Fruit fly (Drosophila melanogaster) whole organism, embryonic: Measurements from ENCODE around the gene CG7058.

Experiments used
- Blimp-1 ChIP-seq: fragments of 200-800 bp; sonication (Bioruptor generic); optimal IDR thresholded peaks from 3 replicates; lab custom pipeline; 2018; ENCODE audit warnings: missing biosample characterization, missing genetic modification characterization, mild to moderate bottlenecking, moderate library complexity, missing genetic modification reagents
- BtbVII ChIP-seq: fragments of 200-800 bp; sonication (Bioruptor generic); optimal IDR thresholded peaks from 3 replicates; lab custom pipeline; 2017; ENCODE audit warnings: missing biosample characterization, mild to moderate bottlenecking, missing genetic modification characterization
- CG10267 ChIP-seq: fragments of 200-800 bp; sonication (Bioruptor generic); optimal IDR thresholded peaks from 2 replicates; lab custom pipeline; 2018; ENCODE audit warnings: missing biosample characterization, mild to moderate bottlenecking, missing genetic modification characterization, moderate library complexity
- CG10431 ChIP-seq: fragments of 200-800 bp; sonication (Bioruptor generic); optimal IDR thresholded peaks from 3 replicates; lab custom pipeline; 2018; ENCODE audit warnings: missing biosample characterization, mild to moderate bottlenecking, missing genetic modification characterization
- CG10462 ChIP-seq: fragments of 200-800 bp; sonication (Bioruptor generic); optimal IDR thresholded peaks from 2 replicates; lab custom pipeline; 2016; ENCODE audit warnings: missing biosample characterization, missing genetic modification characterization
- CG10959 ChIP-seq: fragments of 200-800 bp; sonication (Bioruptor generic); IDR thresholded peaks from 2 replicates; pipeline ENCODE4 v1.3.6; 2022; ENCODE audit warnings: missing biosample characterization, missing genetic modification characterization
- CG12155 ChIP-seq: fragments of 200-800 bp; sonication (Bioruptor generic); optimal IDR thresholded peaks from 3 replicates; lab custom pipeline; 2016; ENCODE audit warnings: missing biosample characterization, missing genetic modification characterization
- CG12942 ChIP-seq: fragments of 200-800 bp; sonication (Bioruptor generic); optimal IDR thresholded peaks from 3 replicates; lab custom pipeline; 2016; ENCODE audit warnings: missing biosample characterization, missing genetic modification characterization
- CG14965 ChIP-seq: fragments of 200-800 bp; sonication (Bioruptor generic); optimal IDR thresholded peaks from 2 replicates; lab custom pipeline; 2016; ENCODE audit warnings: missing biosample characterization, missing genetic modification characterization, borderline replicate concordance
- CG1529 ChIP-seq: fragments of 200-800 bp; sonication (Bioruptor generic); optimal IDR thresholded peaks from 3 replicates; lab custom pipeline; 2018; ENCODE audit warnings: missing biosample characterization, missing genetic modification characterization
- CG15479 ChIP-seq: fragments of 200-800 bp; sonication (Bioruptor generic); optimal IDR thresholded peaks from 3 replicates; lab custom pipeline; 2019; ENCODE audit warnings: missing biosample characterization, mild to moderate bottlenecking, missing genetic modification characterization, moderate library complexity
- CG1603 ChIP-seq: fragments of 200-800 bp; sonication (Bioruptor generic); optimal IDR thresholded peaks from 2 replicates; lab custom pipeline; 2019; ENCODE audit warnings: missing biosample characterization, mild to moderate bottlenecking, missing genetic modification characterization, moderate library complexity
- CG17359 ChIP-seq: fragments of 200-800 bp; sonication (Bioruptor generic); optimal IDR thresholded peaks from 3 replicates; lab custom pipeline; 2018; ENCODE audit warnings: missing biosample characterization, mild to moderate bottlenecking, missing genetic modification characterization, moderate library complexity
- CG17802 ChIP-seq: fragments of 200-800 bp; sonication (Bioruptor generic); optimal IDR thresholded peaks from 2 replicates; lab custom pipeline; 2018; ENCODE audit warnings: missing biosample characterization, mild to moderate bottlenecking, missing genetic modification characterization, moderate library complexity
- CG17912 ChIP-seq: fragments of 200-800 bp; sonication (Bioruptor generic); optimal IDR thresholded peaks from 2 replicates; lab custom pipeline; 2018; ENCODE audit warnings: missing biosample characterization, mild to moderate bottlenecking, missing genetic modification characterization
- CG18262 ChIP-seq: fragments of 200-800 bp; optimal IDR thresholded peaks from 3 replicates; lab custom pipeline; 2019; ENCODE audit warnings: missing biosample characterization, mild to moderate bottlenecking, missing genetic modification characterization, moderate library complexity
- CG31388 ChIP-seq: fragments of 200-800 bp; sonication (Bioruptor generic); optimal IDR thresholded peaks from 2 replicates; lab custom pipeline; 2016; ENCODE audit warnings: missing biosample characterization, missing genetic modification characterization
- CG7928 ChIP-seq: fragments of 200-800 bp; sonication (Bioruptor generic); optimal IDR thresholded peaks from 2 replicates; lab custom pipeline; 2017; ENCODE audit warnings: missing biosample characterization, mild to moderate bottlenecking, missing genetic modification characterization
- CG8944 ChIP-seq: fragments of 200-800 bp; sonication (Bioruptor generic); optimal IDR thresholded peaks from 3 replicates; lab custom pipeline; 2016; ENCODE audit warnings: missing biosample characterization, missing genetic modification characterization
- Camta ChIP-seq: fragments of 200-800 bp; sonication (Bioruptor generic); optimal IDR thresholded peaks from 2 replicates; lab custom pipeline; 2016; ENCODE audit warnings: missing biosample characterization, missing genetic modification characterization
- H2.0 ChIP-seq: fragments of 200-800 bp; sonication (Bioruptor generic); IDR thresholded peaks from 2 replicates; pipeline ENCODE4 v1.3.6; 2022; ENCODE audit warnings: missing biosample characterization, missing genetic modification characterization
- HLH54F ChIP-seq: fragments of 200-800 bp; sonication (Bioruptor generic); optimal IDR thresholded peaks from 3 replicates; lab custom pipeline; 2016; ENCODE audit warnings: missing biosample characterization, missing genetic modification characterization
- Mad ChIP-seq: fragments of 200-800 bp; sonication (Bioruptor generic); optimal IDR thresholded peaks from 2 replicates; lab custom pipeline; 2016; ENCODE audit warnings: missing biosample characterization, missing genetic modification characterization
- Neu2 ChIP-seq: fragments of 200-800 bp; sonication (Bioruptor generic); optimal IDR thresholded peaks from 3 replicates; lab custom pipeline; 2016; ENCODE audit warnings: missing biosample characterization, missing genetic modification characterization, borderline replicate concordance
- Nf-YA ChIP-seq: fragments of 200-800 bp; sonication (Bioruptor generic); IDR thresholded peaks from 2 replicates; pipeline ENCODE4 v1.3.6; 2022; ENCODE audit warnings: missing biosample characterization, missing genetic modification characterization
- Opbp ChIP-seq: fragments of 200-800 bp; sonication (Bioruptor generic); IDR thresholded peaks from 3 replicates; pipeline ENCODE4 v1.3.6; 2022; ENCODE audit warnings: missing biosample characterization, missing genetic modification characterization; ENCODE audit not compliant: partially characterized antibody
- Poxn ChIP-seq: fragments of 200-800 bp; sonication (Bioruptor generic); IDR thresholded peaks from 2 replicates; pipeline ENCODE4 v1.3.6; 2022; ENCODE audit warnings: missing biosample characterization, missing genetic modification characterization
- Six4 ChIP-seq: fragments of 200-800 bp; sonication (Bioruptor generic); optimal IDR thresholded peaks from 2 replicates; lab custom pipeline; 2016; ENCODE audit warnings: missing biosample characterization, missing genetic modification characterization
- Sox102F ChIP-seq: fragments of 200-800 bp; sonication (Bioruptor generic); optimal IDR thresholded peaks from 2 replicates; lab custom pipeline; 2018; ENCODE audit warnings: missing biosample characterization, mild to moderate bottlenecking, missing genetic modification characterization, moderate library complexity
- ap ChIP-seq: fragments of 200-800 bp; sonication (Bioruptor generic); IDR thresholded peaks from 2 replicates; pipeline ENCODE4 v1.3.6; 2022; ENCODE audit warnings: missing biosample characterization, missing genetic modification characterization
- chm ChIP-seq: fragments of 200-800 bp; sonication (Bioruptor generic); IDR thresholded peaks from 2 replicates; pipeline ENCODE4 v1.3.6; 2022; ENCODE audit warnings: missing biosample characterization, missing genetic modification characterization
- crc ChIP-seq: fragments of 200-800 bp; sonication (Bioruptor generic); optimal IDR thresholded peaks from 2 replicates; lab custom pipeline; 2016; ENCODE audit warnings: missing biosample characterization, missing genetic modification characterization
- dan ChIP-seq: fragments of 200-800 bp; sonication (Bioruptor generic); IDR thresholded peaks from 2 replicates; pipeline ENCODE4 v1.3.6; 2022; ENCODE audit warnings: missing biosample characterization, missing genetic modification characterization
- danr ChIP-seq: fragments of 200-800 bp; sonication (Bioruptor generic); IDR thresholded peaks from 2 replicates; pipeline ENCODE4 v1.3.6; 2022; ENCODE audit warnings: missing biosample characterization, missing genetic modification characterization
- en ChIP-seq: fragments of 200-800 bp; sonication (Bioruptor generic); optimal IDR thresholded peaks from 2 replicates; lab custom pipeline; 2016; ENCODE audit warnings: missing biosample characterization, missing genetic modification characterization
- grau ChIP-seq: fragments of 200-800 bp; optimal IDR thresholded peaks from 3 replicates; lab custom pipeline; 2019; ENCODE audit warnings: missing biosample characterization, mild to moderate bottlenecking, missing genetic modification characterization, moderate library complexity
- gro ChIP-seq: fragments of 200-800 bp; sonication (Bioruptor generic); optimal IDR thresholded peaks from 2 replicates; lab custom pipeline; 2016; ENCODE audit warnings: missing biosample characterization, missing genetic modification characterization
- hkb ChIP-seq, 2 experiments: fragments of 200-800 bp in 1 of 2; fragments of >200 bp in 1 of 2; sonication (Bioruptor generic) in 1 of 2; IDR thresholded peaks in 1 of 2; optimal IDR thresholded peaks in 1 of 2; 2 replicates each; pipeline versions ENCODE4 v1.3.6 to Lab custom; 2017 to 2022; ENCODE audit warnings: missing biosample characterization in 1 of 2, missing genetic modification characterization in 1 of 2
- insv ChIP-seq, 2 experiments: fragments of 200-800 bp; sonication (Bioruptor generic); optimal IDR thresholded peaks; 3 replicates each; lab custom pipeline; 2016 to 2018; ENCODE audit warnings: missing biosample characterization in 2 of 2, missing genetic modification characterization in 2 of 2
- inv ChIP-seq: fragments of 200-800 bp; sonication (Bioruptor generic); IDR thresholded peaks from 2 replicates; pipeline ENCODE4 v1.3.6; 2022; ENCODE audit warnings: missing biosample characterization, missing genetic modification characterization; ENCODE audit not compliant: partially characterized antibody
- mirr ChIP-seq: fragments of 200-800 bp; sonication (Bioruptor generic); optimal IDR thresholded peaks from 3 replicates; lab custom pipeline; 2018; ENCODE audit warnings: missing biosample characterization, mild to moderate bottlenecking, missing genetic modification characterization
- oc ChIP-seq: fragments of 200-800 bp; sonication (Bioruptor generic); optimal IDR thresholded peaks from 2 replicates; lab custom pipeline; 2018; ENCODE audit warnings: missing biosample characterization, mild to moderate bottlenecking, missing genetic modification characterization, moderate library complexity
- pfk ChIP-seq: fragments of 200-800 bp; sonication (Bioruptor generic); optimal IDR thresholded peaks from 2 replicates; lab custom pipeline; 2018; ENCODE audit warnings: missing biosample characterization, mild to moderate bottlenecking, missing genetic modification characterization, moderate library complexity
- pho ChIP-seq: fragments of 200-800 bp; sonication (Bioruptor generic); optimal IDR thresholded peaks from 2 replicates; lab custom pipeline; 2016; ENCODE audit warnings: missing biosample characterization, missing genetic modification characterization
- pros ChIP-seq: fragments of 200-800 bp; sonication (Bioruptor generic); optimal IDR thresholded peaks from 3 replicates; lab custom pipeline; 2019; ENCODE audit warnings: missing biosample characterization, mild to moderate bottlenecking, missing genetic modification characterization, moderate library complexity
- ranshi ChIP-seq: fragments of 200-800 bp; sonication (Bioruptor generic); IDR thresholded peaks from 2 replicates; pipeline ENCODE4 v1.3.6; 2022; ENCODE audit warnings: missing biosample characterization, missing genetic modification characterization
- sens ChIP-seq: fragments of 200-800 bp; sonication (Bioruptor generic); peaks from one replicate; lab custom pipeline; 2016; ENCODE audit warnings: missing biosample characterization, missing genetic modification characterization
- shn ChIP-seq: fragments of 200-800 bp; sonication (Bioruptor generic); optimal IDR thresholded peaks from 3 replicates; lab custom pipeline; 2016; ENCODE audit warnings: missing biosample characterization, missing genetic modification characterization
- tll ChIP-seq, 2 experiments: fragments of 200-800 bp in 1 of 2; fragments of >200 bp in 1 of 2; sonication (Bioruptor generic) in 1 of 2; optimal IDR thresholded peaks; 2 replicates each; lab custom pipeline; 2017 to 2019; ENCODE audit warnings: missing biosample characterization in 2 of 2, missing genetic modification characterization in 2 of 2, mild to moderate bottlenecking in 1 of 2, moderate library complexity in 1 of 2
- wor ChIP-seq: fragments of 200-800 bp; sonication (Bioruptor generic); IDR thresholded peaks from 2 replicates; pipeline ENCODE4 v1.3.6; 2022; ENCODE audit warnings: missing biosample characterization, missing genetic modification characterization

The CG7058 gene

dm6 chrX:18775839-18776538 lies 30.5 kb upstream of the CG7058 start (continued):
- TF ChIP-seq CG12155 (GFP tag; lab: Kevin White, UChicago) (peak; percentile 3), chm (GFP tag; lab: Robert Waterston, UW) (no peak), hkb (optimal IDR thresholded peaks at IDR 0.05; lab: Kevin White, UChicago) (no peak), hkb (GFP tag; IDR thresholded peaks at IDR 0.05; lab: Robert Waterston, UW) (peak; percentile 18; the same call in 1 of the 2 replicates), tll (GFP tag; optimal IDR thresholded peaks at IDR 0.05; lab: Kevin White, UChicago) (no peak), Poxn (GFP tag; lab: Robert Waterston, UW) (no peak), CG10959 (no peak), CG31388 (GFP tag; lab: Kevin White, UChicago) (no peak), pros (GFP tag; lab: Kevin White, UChicago) (no peak), insv (GFP tag; optimal IDR thresholded peaks at IDR 0.05; lab: Kevin White, UChicago) (no peak), en (GFP tag; lab: Kevin White, UChicago) (no peak), CG18262 (tag; lab: Kevin White, UChicago) (peak; percentile 88), CG15479 (GFP tag; lab: Kevin White, UChicago) (no peak), Blimp-1 (GFP tag; lab: Kevin White, UChicago) (peak; percentile 52), danr (GFP tag; lab: Robert Waterston, UW) (no peak), CG12942 (GFP tag; lab: Kevin White, UChicago) (peak; percentile 33), gro (GFP tag; lab: Kevin White, UChicago) (no peak), shn (GFP tag; lab: Kevin White, UChicago) (no peak), ranshi (GFP tag; lab: Robert Waterston, UW) (no peak), CG14965 (GFP tag; lab: Kevin White, UChicago) (no peak), BtbVII (GFP tag; lab: Kevin White, UChicago) (no peak), Neu2 (GFP tag; lab: Kevin White, UChicago) (no peak), Opbp (no peak), CG17802 (peak; percentile 4), wor (peak; percentile 51), inv (GFP tag; lab: Robert Waterston, UW) (no peak), sens (peak; percentile 93), Camta (GFP tag; lab: Kevin White, UChicago) (no peak), crc (no peak), CG1529 (GFP tag; lab: Kevin White, UChicago) (peak; percentile 80), grau (tag; lab: Kevin White, UChicago) (peak; percentile 72), CG17912 (no peak), pfk (GFP tag; lab: Kevin White, UChicago) (no peak), HLH54F (no peak), Sox102F (peak; percentile 74), CG10431 (peak; percentile 65), CG10462 (peak; percentile 43), CG1603 (tag; lab: Kevin White, UChicago) (peak; percentile 32), CG7928 (GFP tag; lab: Kevin White, UChicago) (no peak), Nf-YA (GFP tag; lab: Robert Waterston, UW) (no peak), oc (tag; lab: Kevin White, UChicago) (no peak), ap (GFP tag; lab: Robert Waterston, UW) (no peak), CG17359 (peak; percentile 26), mirr (GFP tag; lab: Kevin White, UChicago) (no peak), dan (GFP tag; lab: Robert Waterston, UW) (no peak), H2.0 (GFP tag; lab: Robert Waterston, UW) (no peak), pho (GFP tag; lab: Kevin White, UChicago) (no peak), Mad (GFP tag; lab: Kevin White, UChicago) (no peak), CG8944 (GFP tag; lab: Kevin White, UChicago) (no peak), CG10267 (peak; percentile 67), Six4 (GFP tag; lab: Kevin White, UChicago) (peak; percentile 36)
